Worm (Caenorhabditis elegans): ENCODE measurements around the gene mfsd-10.

mfsd-10 gene

ce11 chrX:17324954-17325353 lies 43.5 kb downstream of the mfsd-10 start:
- no peak for TF ChIP-seq hlh-8 (tag; optimal IDR thresholded peaks at IDR 0.05)
- TF ChIP-seq ceh-24 (tag; optimal IDR thresholded peaks at IDR 0.05): no peak
- no peak for TF ChIP-seq hlh-13 (GFP tag; optimal IDR thresholded peaks at IDR 0.05)
- TF ChIP-seq ceh-48 (tag; optimal IDR thresholded peaks at IDR 0.05): no peak

- TF ChIP-seq nhr-232 (tag; optimal IDR thresholded peaks at IDR 0.05) (no peak), F13H6.1 (tag; optimal IDR thresholded peaks at IDR 0.05) (no peak), ama-1 (optimal IDR thresholded peaks at IDR 0.05) (no peak), K09A11.1 (tag; optimal IDR thresholded peaks at IDR 0.05; ENCODE audit: insufficient read depth) (no peak), zip-5 (tag; optimal IDR thresholded peaks at IDR 0.05) (no peak), ceh-18 (tag; optimal IDR thresholded peaks at IDR 0.05) (no peak), fax-1 (tag; optimal IDR thresholded peaks at IDR 0.05) (no peak), T23F11.4 (GFP tag; optimal IDR thresholded peaks at IDR 0.05) (no peak), ztf-16 (tag; optimal IDR thresholded peaks at IDR 0.05) (no peak), lin-11 (tag; optimal IDR thresholded peaks at IDR 0.05) (no peak), hlh-8 (tag; optimal IDR thresholded peaks at IDR 0.05) (no peak), fkh-10 (GFP tag; optimal IDR thresholded peaks at IDR 0.05) (no peak), ttx-3 (tag; optimal IDR thresholded peaks at IDR 0.05) (no peak), dve-1 (tag; optimal IDR thresholded peaks at IDR 0.05) (no peak), pat-9 (tag; optimal IDR thresholded peaks at IDR 0.05) (no peak)
These were observed 47.9 kb downstream of the mfsd-10 start for ce11 chrX:17320572-17320971.

ce11 chrX:17318284-17318683 lies 50.2 kb downstream of the mfsd-10 start, which contains the start of gene ptr-5:
Gene ptr-5 (plus strand): TSS chrX:17318584.
- TF ChIP-seq K02D7.2 (tag; optimal IDR thresholded peaks at IDR 0.05) (no peak), ceh-14 (tag; optimal IDR thresholded peaks at IDR 0.05) (no peak), ceh-9 (tag; optimal IDR thresholded peaks at IDR 0.05) (no peak), hlh-6 (tag; optimal IDR thresholded peaks at IDR 0.05) (no peak), fkh-10 (GFP tag; optimal IDR thresholded peaks at IDR 0.05) (no peak), lin-11 (tag; optimal IDR thresholded peaks at IDR 0.05) (no peak), sox-4 (tag; optimal IDR thresholded peaks at IDR 0.05) (no peak), odd-2 (tag; optimal IDR thresholded peaks at IDR 0.05) (no peak), fkh-6 (tag; optimal IDR thresholded peaks at IDR 0.05) (no peak), mec-3 (tag; optimal IDR thresholded peaks at IDR 0.05; ENCODE audit: borderline replicate concordance) (no peak), C08G9.2 (tag; optimal IDR thresholded peaks at IDR 0.05) (no peak), T23F11.4 (GFP tag; optimal IDR thresholded peaks at IDR 0.05) (no peak), pqm-1 (tag; optimal IDR thresholded peaks at IDR 0.05) (no peak), pros-1 (tag; optimal IDR thresholded peaks at IDR 0.05) (no peak)

ce11 chrX:17314948-17315347 lies 53.5 kb downstream of the mfsd-10 start:
- TF ChIP-seq C38D4.7 (GFP tag; optimal IDR thresholded peaks at IDR 0.05): no peak
- TF ChIP-seq ceh-9 (tag; optimal IDR thresholded peaks at IDR 0.05): no peak
- TF ChIP-seq ceh-24 (tag; optimal IDR thresholded peaks at IDR 0.05): no peak
- TF ChIP-seq gmeb-2 (tag; optimal IDR thresholded peaks at IDR 0.05): no peak
- TF ChIP-seq fkh-6 (tag; optimal IDR thresholded peaks at IDR 0.05): peak; percentile 15
- TF ChIP-seq unc-42 (tag; optimal IDR thresholded peaks at IDR 0.05): peak; percentile 88
- no peak for TF ChIP-seq dve-1 (tag; optimal IDR thresholded peaks at IDR 0.05)
- TF ChIP-seq mec-3 (tag; optimal IDR thresholded peaks at IDR 0.05; ENCODE audit: borderline replicate concordance): peak; percentile 71
- TF ChIP-seq sox-4 (tag; optimal IDR thresholded peaks at IDR 0.05): peak; percentile 5
- no peak for TF ChIP-seq Y22D7AL.16 (tag; optimal IDR thresholded peaks at IDR 0.05)
- TF ChIP-seq ceh-14 (tag; optimal IDR thresholded peaks at IDR 0.05): peak; percentile 36
- no peak for TF ChIP-seq odd-2 (tag; optimal IDR thresholded peaks at IDR 0.05)
- peak; percentile 24 for TF ChIP-seq syd-9 (tag; optimal IDR thresholded peaks at IDR 0.05)
- no peak for TF ChIP-seq nhr-232 (tag; optimal IDR thresholded peaks at IDR 0.05)
- TF ChIP-seq madf-2 (tag; optimal IDR thresholded peaks at IDR 0.05): no peak
- TF ChIP-seq ceh-30 (tag; optimal IDR thresholded peaks at IDR 0.05): no peak
- TF ChIP-seq hlh-8 (tag; optimal IDR thresholded peaks at IDR 0.05): peak; percentile 13
- peak; percentile 29 for TF ChIP-seq ceh-2 (tag; optimal IDR thresholded peaks at IDR 0.05)
- peak; percentile 8 for TF ChIP-seq rnt-1 (tag; optimal IDR thresholded peaks at IDR 0.05)
- TF ChIP-seq pax-1 (tag; optimal IDR thresholded peaks at IDR 0.05): no peak
- no peak for TF ChIP-seq sox-2 (GFP tag; IDR thresholded peaks at IDR 0.05)
- TF ChIP-seq lim-6 (tag; optimal IDR thresholded peaks at IDR 0.05): no peak
- no peak for TF ChIP-seq K09A11.1 (tag; optimal IDR thresholded peaks at IDR 0.05; ENCODE audit: insufficient read depth)
- TF ChIP-seq elt-2 (tag; optimal IDR thresholded peaks at IDR 0.05): no peak
- no peak for TF ChIP-seq ceh-6 (GFP tag; optimal IDR thresholded peaks at IDR 0.05)
- peak; percentile 63 for TF ChIP-seq ceh-18 (tag; optimal IDR thresholded peaks at IDR 0.05)
- peak; percentile 63 for TF ChIP-seq pros-1 (tag; optimal IDR thresholded peaks at IDR 0.05)
- peak; percentile 68 for TF ChIP-seq sdc-2 (tag; optimal IDR thresholded peaks at IDR 0.05)
- TF ChIP-seq ama-1 (optimal IDR thresholded peaks at IDR 0.05): no peak
- TF ChIP-seq F13H6.1 (tag; optimal IDR thresholded peaks at IDR 0.05): peak; percentile 19
- peak; percentile 17 for TF ChIP-seq ceh-48 (tag; optimal IDR thresholded peaks at IDR 0.05)
- no peak for TF ChIP-seq ttx-3 (tag; optimal IDR thresholded peaks at IDR 0.05)
- no peak for TF ChIP-seq pqm-1 (tag; optimal IDR thresholded peaks at IDR 0.05)
- no peak for TF ChIP-seq ceh-45 (GFP tag; IDR thresholded peaks at IDR 0.05)

Measured in whole organism, late embryonic.